Fruit fly (Drosophila melanogaster) whole organism, embryonic: Measurements from ENCODE around the gene CG18675.

Experiments used
- Atf-2 ChIP-seq: fragments of 200-800 bp; sonication (Bioruptor generic); optimal IDR thresholded peaks from 2 replicates; lab custom pipeline; 2016; ENCODE audit warnings: missing biosample characterization, missing genetic modification characterization
- Blimp-1 ChIP-seq: fragments of 200-800 bp; sonication (Bioruptor generic); optimal IDR thresholded peaks from 3 replicates; lab custom pipeline; 2018; ENCODE audit warnings: missing biosample characterization, missing genetic modification characterization, mild to moderate bottlenecking, moderate library complexity, missing genetic modification reagents
- CG10209 ChIP-seq: fragments of 200-800 bp; sonication (Bioruptor generic); optimal IDR thresholded peaks from 3 replicates; lab custom pipeline; 2017; ENCODE audit warnings: missing biosample characterization, mild to moderate bottlenecking, missing genetic modification characterization, missing genetic modification reagents
- CG1024 ChIP-seq: fragments of 200-800 bp; sonication (Bioruptor generic); IDR thresholded peaks from 2 replicates; pipeline ENCODE4 v1.3.6; 2022; ENCODE audit warnings: missing biosample characterization, missing genetic modification characterization
- CG10979 ChIP-seq: fragments of 200-800 bp; sonication (Bioruptor generic); optimal IDR thresholded peaks from 2 replicates; lab custom pipeline; 2018; ENCODE audit warnings: missing biosample characterization, mild to moderate bottlenecking, missing genetic modification characterization, moderate library complexity
- CG11504 ChIP-seq: fragments of 200-800 bp; sonication (Bioruptor generic); optimal IDR thresholded peaks from 3 replicates; lab custom pipeline; 2019; ENCODE audit warnings: missing biosample characterization, mild to moderate bottlenecking, missing genetic modification characterization, moderate library complexity
- CG12071 ChIP-seq: fragments of 200-800 bp; sonication (Bioruptor generic); optimal IDR thresholded peaks from 3 replicates; lab custom pipeline; 2018; ENCODE audit warnings: missing biosample characterization, mild to moderate bottlenecking, missing genetic modification characterization
- CG12942 ChIP-seq: fragments of 200-800 bp; sonication (Bioruptor generic); optimal IDR thresholded peaks from 3 replicates; lab custom pipeline; 2016; ENCODE audit warnings: missing biosample characterization, missing genetic modification characterization
- CG13424 ChIP-seq: fragments of 200-800 bp; sonication (Bioruptor generic); optimal IDR thresholded peaks from 2 replicates; lab custom pipeline; 2019; ENCODE audit warnings: missing biosample characterization, mild to moderate bottlenecking, missing genetic modification characterization, moderate library complexity
- CG14710 ChIP-seq: fragments of 200-800 bp; sonication (Bioruptor generic); optimal IDR thresholded peaks from 3 replicates; lab custom pipeline; 2019; ENCODE audit warnings: missing biosample characterization, mild to moderate bottlenecking, missing genetic modification characterization, moderate library complexity
- CG15073 ChIP-seq: fragments of 200-800 bp; sonication (Bioruptor generic); optimal IDR thresholded peaks from 2 replicates; lab custom pipeline; 2016; ENCODE audit warnings: missing biosample characterization, missing genetic modification characterization
- CG15269 ChIP-seq: fragments of 200-800 bp; sonication (Bioruptor generic); optimal IDR thresholded peaks from 2 replicates; lab custom pipeline; 2018; ENCODE audit warnings: missing biosample characterization, mild to moderate bottlenecking, missing genetic modification characterization, moderate library complexity
- CG17361 ChIP-seq: fragments of 200-800 bp; sonication (Bioruptor generic); IDR thresholded peaks from 3 replicates; pipeline ENCODE4 v1.3.6; 2022; ENCODE audit warnings: missing biosample characterization, missing genetic modification characterization
- CG18262 ChIP-seq: fragments of 200-800 bp; optimal IDR thresholded peaks from 3 replicates; lab custom pipeline; 2019; ENCODE audit warnings: missing biosample characterization, mild to moderate bottlenecking, missing genetic modification characterization, moderate library complexity
- CG2120 ChIP-seq: fragments of 200-800 bp; sonication (Bioruptor generic); optimal IDR thresholded peaks from 3 replicates; lab custom pipeline; 2016; ENCODE audit warnings: missing biosample characterization, missing genetic modification characterization
- CG2678 ChIP-seq: fragments of 200-800 bp; sonication (Bioruptor generic); optimal IDR thresholded peaks from 3 replicates; lab custom pipeline; 2019; ENCODE audit warnings: missing biosample characterization, mild to moderate bottlenecking, missing genetic modification characterization, moderate library complexity
- CG31441 ChIP-seq: fragments of 200-800 bp; sonication (Bioruptor generic); IDR thresholded peaks from 2 replicates; pipeline ENCODE4 v1.3.6; 2022; ENCODE audit warnings: missing biosample characterization, missing genetic modification characterization
- CG3281 ChIP-seq: fragments of 200-800 bp; sonication (Bioruptor generic); optimal IDR thresholded peaks from 3 replicates; lab custom pipeline; 2017; ENCODE audit warnings: missing biosample characterization, mild to moderate bottlenecking, missing genetic modification characterization
- CG34376 ChIP-seq: fragments of 200-800 bp; sonication (Bioruptor generic); optimal IDR thresholded peaks from 2 replicates; lab custom pipeline; 2018; ENCODE audit warnings: missing biosample characterization, mild to moderate bottlenecking, missing genetic modification characterization
- CG9437 ChIP-seq: fragments of 200-800 bp; sonication (Bioruptor generic); optimal IDR thresholded peaks from 2 replicates; lab custom pipeline; 2018; ENCODE audit warnings: missing biosample characterization, mild to moderate bottlenecking, missing genetic modification characterization
- CG9727 ChIP-seq: fragments of 200-800 bp; sonication (Bioruptor generic); optimal IDR thresholded peaks from 3 replicates; lab custom pipeline; 2017; ENCODE audit warnings: missing biosample characterization, mild to moderate bottlenecking, missing genetic modification characterization
- CG9817 ChIP-seq: fragments of 200-800 bp; sonication (Bioruptor generic); optimal IDR thresholded peaks from 2 replicates; lab custom pipeline; 2018; ENCODE audit warnings: missing biosample characterization, mild to moderate bottlenecking, missing genetic modification characterization, moderate library complexity
- Elba2 ChIP-seq: fragments of 200-800 bp; sonication (Bioruptor generic); optimal IDR thresholded peaks from 3 replicates; lab custom pipeline; 2016; ENCODE audit warnings: missing biosample characterization, missing genetic modification characterization
- Ets97D ChIP-seq: fragments of 200-800 bp; sonication (Bioruptor generic); optimal IDR thresholded peaks from 3 replicates; lab custom pipeline; 2016; ENCODE audit warnings: missing biosample characterization, missing genetic modification characterization
- MTF-1 ChIP-seq: fragments of 200-800 bp; sonication (Bioruptor generic); optimal IDR thresholded peaks from 2 replicates; lab custom pipeline; 2018; ENCODE audit warnings: missing biosample characterization, mild to moderate bottlenecking, missing genetic modification characterization, borderline replicate concordance
- Med ChIP-seq: fragments of 200-800 bp; sonication (Bioruptor generic); peaks from one replicate; lab custom pipeline; 2016; ENCODE audit warnings: missing biosample characterization, missing genetic modification characterization, mild to moderate bottlenecking, inconsistent platforms, moderate library complexity
- Neu2 ChIP-seq: fragments of 200-800 bp; sonication (Bioruptor generic); optimal IDR thresholded peaks from 3 replicates; lab custom pipeline; 2016; ENCODE audit warnings: missing biosample characterization, missing genetic modification characterization, borderline replicate concordance
- Nf-YC ChIP-seq: fragments of 200-800 bp; optimal IDR thresholded peaks from 3 replicates; lab custom pipeline; 2019; ENCODE audit warnings: missing biosample characterization, mild to moderate bottlenecking, missing genetic modification characterization, moderate library complexity
- Ssrp ChIP-seq: fragments of 200-800 bp; sonication (Bioruptor generic); optimal IDR thresholded peaks from 2 replicates; lab custom pipeline; 2018; ENCODE audit warnings: missing biosample characterization, mild to moderate bottlenecking, missing genetic modification characterization, moderate library complexity
- abd-A ChIP-seq: fragments of 200-800 bp; sonication (Bioruptor generic); optimal IDR thresholded peaks from 3 replicates; lab custom pipeline; 2019; ENCODE audit warnings: missing biosample characterization, mild to moderate bottlenecking, missing genetic modification characterization, moderate library complexity
- ac ChIP-seq: fragments of 200-800 bp; sonication (Bioruptor generic); optimal IDR thresholded peaks from 3 replicates; lab custom pipeline; 2017; ENCODE audit warnings: missing biosample characterization, mild to moderate bottlenecking, missing genetic modification characterization
- crc ChIP-seq: fragments of 200-800 bp; sonication (Bioruptor generic); optimal IDR thresholded peaks from 2 replicates; lab custom pipeline; 2016; ENCODE audit warnings: missing biosample characterization, missing genetic modification characterization
- dmrt99B ChIP-seq: fragments of 200-800 bp; sonication (Bioruptor generic); optimal IDR thresholded peaks from 2 replicates; lab custom pipeline; 2018; ENCODE audit warnings: missing biosample characterization, mild to moderate bottlenecking, missing genetic modification characterization, moderate library complexity
- dpn ChIP-seq, 2 experiments: fragments of 200-800 bp; sonication (Bioruptor generic); optimal IDR thresholded peaks; 3 replicates each; lab custom pipeline; 2016; ENCODE audit warnings: missing biosample characterization in 2 of 2, missing genetic modification characterization in 2 of 2
- gsb-n ChIP-seq: fragments of 200-800 bp; sonication (Bioruptor generic); optimal IDR thresholded peaks from 3 replicates; lab custom pipeline; 2018; ENCODE audit warnings: missing biosample characterization, mild to moderate bottlenecking, missing genetic modification characterization
- nmo ChIP-seq: fragments of 200-800 bp; sonication (Bioruptor generic); optimal IDR thresholded peaks from 2 replicates; lab custom pipeline; 2018; ENCODE audit warnings: missing biosample characterization, mild to moderate bottlenecking, missing genetic modification characterization, moderate library complexity
- row ChIP-seq: fragments of 200-800 bp; sonication (Bioruptor generic); IDR thresholded peaks from 3 replicates; pipeline ENCODE4 v1.3.6; 2022; ENCODE audit warnings: missing biosample characterization, missing genetic modification characterization
- unpg ChIP-seq: fragments of 200-800 bp; sonication (Bioruptor generic); optimal IDR thresholded peaks from 3 replicates; lab custom pipeline; 2018; ENCODE audit warnings: missing biosample characterization, mild to moderate bottlenecking, missing genetic modification characterization, moderate library complexity
- yki ChIP-seq: fragments of >200 bp; optimal IDR thresholded peaks from 3 replicates; lab custom pipeline; 2018

The CG18675 gene

dm6 chr3L:4232724-4233367 is 59.2 kb downstream of the CG18675 start (continued):
- TF ChIP-seq unpg (GFP tag; lab: Kevin White, UChicago) = peak; percentile 21
- peak; percentile 33 for TF ChIP-seq CG9727 (GFP tag; lab: Kevin White, UChicago)
- TF ChIP-seq CG10979 (tag; lab: Kevin White, UChicago) = peak; percentile 31
- peak; percentile 7 for TF ChIP-seq gsb-n
- peak; percentile 6 for TF ChIP-seq CG12071 (GFP tag; lab: Kevin White, UChicago)
- TF ChIP-seq Blimp-1 (GFP tag; lab: Kevin White, UChicago) = peak; percentile 1
- TF ChIP-seq Neu2 (GFP tag; lab: Kevin White, UChicago) = no peak
- TF ChIP-seq Elba2 = no peak
- peak; percentile 24 for TF ChIP-seq CG9437 (GFP tag; lab: Kevin White, UChicago)
- TF ChIP-seq MTF-1 (GFP tag; lab: Kevin White, UChicago) = no peak
- TF ChIP-seq CG14710 (tag; lab: Kevin White, UChicago) = peak; percentile 10
- TF ChIP-seq CG17361 (GFP tag; lab: Robert Waterston, UW) = peak; percentile 57; the same call in 2 of the 3 replicates
- TF ChIP-seq CG2120 (GFP tag; lab: Kevin White, UChicago) = peak; percentile 41
- TF ChIP-seq CG13424 (tag; lab: Kevin White, UChicago) = peak; percentile 24
- peak; percentile 56 for TF ChIP-seq nmo
- TF ChIP-seq CG11504 (tag; lab: Kevin White, UChicago) = peak; percentile 53
- peak; percentile 50 for TF ChIP-seq ac
- peak; percentile 30; the same call in 1 of the 2 replicates for TF ChIP-seq CG31441 (GFP tag; lab: Robert Waterston, UW)
- no peak for TF ChIP-seq CG1024
- TF ChIP-seq CG3281 (GFP tag; lab: Kevin White, UChicago) = peak; percentile 48
- no peak for TF ChIP-seq CG34376 (GFP tag; lab: Kevin White, UChicago)
- TF ChIP-seq crc = no peak
- no peak for TF ChIP-seq Atf-2 (GFP tag; lab: Kevin White, UChicago)
- TF ChIP-seq CG15073 = no peak
- no peak for TF ChIP-seq abd-A (tag; lab: Kevin White, UChicago)
- peak; percentile 73 for TF ChIP-seq Med
- peak; percentile 2 for TF ChIP-seq Ets97D (GFP tag; lab: Kevin White, UChicago)
- peak; percentile 9 for TF ChIP-seq CG15269
- peak; percentile 53 for TF ChIP-seq CG18262 (tag; lab: Kevin White, UChicago)
- no peak for TF ChIP-seq CG12942 (GFP tag; lab: Kevin White, UChicago)
- TF ChIP-seq dpn (GFP tag; optimal IDR thresholded peaks at IDR 0.05; lab: Kevin White, UChicago) = peak in 1 of 2 experiments; percentile 16
- TF ChIP-seq yki (lab: Kevin White, UChicago) = no peak
- TF ChIP-seq CG10209 (GFP tag; lab: Kevin White, UChicago) = peak; percentile 21
- TF ChIP-seq row (GFP tag; lab: Robert Waterston, UW) = peak; percentile 55
- TF ChIP-seq dmrt99B (tag; lab: Kevin White, UChicago) = peak; percentile 44
- peak; percentile 26 for TF ChIP-seq Ssrp
- TF ChIP-seq Nf-YC = no peak
- TF ChIP-seq CG2678 (tag; lab: Kevin White, UChicago) = peak; percentile 48
- peak; percentile 12 for TF ChIP-seq CG9817 (tag; lab: Kevin White, UChicago)
